Worm (Caenorhabditis elegans) whole organism, late embryonic: Measurements from ENCODE around the gene F46H5.11.
A peak's percentile ranks its signal among the peaks of the same experiment; 100 is the strongest.

Source experiments
- C08G9.2 ChIP-seq: sonication (generic microtip); optimal IDR thresholded peaks from 2 replicates; lab custom pipeline; 2016; ENCODE audit warnings: mild to moderate bottlenecking, missing genetic modification characterization, moderate library complexity, missing compliant biosample characterization
- K09A11.1 ChIP-seq: sonication (generic microtip); optimal IDR thresholded peaks from 2 replicates; lab custom pipeline; 2017; ENCODE audit warnings: antibody characterized with exemption, mild to moderate bottlenecking, missing genetic modification characterization, missing compliant biosample characterization; ENCODE audit not compliant: insufficient read depth
- Y22D7AL.16 ChIP-seq: sonication (generic microtip); optimal IDR thresholded peaks from 2 replicates; lab custom pipeline; 2016; ENCODE audit warnings: missing genetic modification characterization, missing compliant biosample characterization
- ama-1 ChIP-seq: fragments of 150-350 bp; optimal IDR thresholded peaks from 2 replicates; lab custom pipeline; 2014
- ceh-18 ChIP-seq: sonication (generic microtip); optimal IDR thresholded peaks from 2 replicates; lab custom pipeline; 2016; ENCODE audit warnings: missing genetic modification characterization, missing compliant biosample characterization
- ceh-2 ChIP-seq: sonication (generic microtip); optimal IDR thresholded peaks from 2 replicates; lab custom pipeline; 2016; ENCODE audit warnings: missing genotype, missing genetic modification characterization, missing compliant biosample characterization
- ceh-24 ChIP-seq: sonication (generic microtip); optimal IDR thresholded peaks from 2 replicates; lab custom pipeline; 2016; ENCODE audit warnings: mild to moderate bottlenecking, missing genetic modification characterization, missing compliant biosample characterization
- ceh-31 ChIP-seq: sonication (generic microtip); optimal IDR thresholded peaks from 2 replicates; lab custom pipeline; 2016; ENCODE audit warnings: missing genetic modification characterization, missing compliant biosample characterization
- ceh-34 ChIP-seq: sonication (generic microtip); optimal IDR thresholded peaks from 2 replicates; lab custom pipeline; 2016; ENCODE audit warnings: mild to moderate bottlenecking, missing genetic modification characterization, missing compliant biosample characterization
- ceh-9 ChIP-seq: sonication (generic microtip); optimal IDR thresholded peaks from 2 replicates; lab custom pipeline; 2016; ENCODE audit warnings: mild to moderate bottlenecking, missing genetic modification characterization, inconsistent platforms, missing compliant biosample characterization
- che-1 ChIP-seq: sonication (generic microtip); optimal IDR thresholded peaks from 2 replicates; lab custom pipeline; 2016; ENCODE audit warnings: mild to moderate bottlenecking, missing genetic modification characterization, missing compliant biosample characterization
- dmd-4 ChIP-seq: sonication (generic microtip); optimal IDR thresholded peaks from 2 replicates; lab custom pipeline; 2016; ENCODE audit warnings: borderline replicate concordance, missing genetic modification characterization, missing compliant biosample characterization
- elt-2 ChIP-seq: sonication (generic microtip); optimal IDR thresholded peaks from 2 replicates; lab custom pipeline; 2016; ENCODE audit warnings: missing genetic modification reagents, missing genetic modification characterization, missing compliant biosample characterization
- eyg-1 ChIP-seq: sonication (generic microtip); optimal IDR thresholded peaks from 2 replicates; lab custom pipeline; 2016; ENCODE audit warnings: missing genotype, missing genetic modification characterization, missing compliant biosample characterization
- gmeb-2 ChIP-seq: sonication (generic microtip); optimal IDR thresholded peaks from 2 replicates; lab custom pipeline; 2016; ENCODE audit warnings: missing genetic modification characterization, inconsistent platforms, missing compliant biosample characterization
- hlh-13 ChIP-seq: fragments of 200-800 bp; sonication (Bioruptor generic); optimal IDR thresholded peaks from 2 replicates; lab custom pipeline; 2018; ENCODE audit warnings: mild to moderate bottlenecking, missing genetic modification characterization, missing compliant biosample characterization
- hlh-6 ChIP-seq: sonication (generic microtip); optimal IDR thresholded peaks from 2 replicates; lab custom pipeline; 2016; ENCODE audit warnings: missing genotype, missing genetic modification characterization, missing compliant biosample characterization
- lim-6 ChIP-seq: sonication (generic microtip); optimal IDR thresholded peaks from 2 replicates; lab custom pipeline; 2016; ENCODE audit warnings: missing genetic modification characterization, missing compliant biosample characterization
- lin-11 ChIP-seq: fragments of 200-800 bp; sonication (Bioruptor generic); optimal IDR thresholded peaks from 2 replicates; lab custom pipeline; 2018; ENCODE audit warnings: mild to moderate bottlenecking, missing genetic modification characterization, missing compliant biosample characterization
- madf-2 ChIP-seq: sonication (generic microtip); optimal IDR thresholded peaks from 2 replicates; lab custom pipeline; 2017; ENCODE audit warnings: missing genetic modification characterization, missing compliant biosample characterization
- mec-3 ChIP-seq: sonication (generic microtip); optimal IDR thresholded peaks from 2 replicates; lab custom pipeline; 2016; ENCODE audit warnings: borderline replicate concordance, missing genetic modification characterization, missing compliant biosample characterization
- nhr-232 ChIP-seq: sonication (generic microtip); optimal IDR thresholded peaks from 2 replicates; lab custom pipeline; 2016; ENCODE audit warnings: missing genetic modification characterization, missing compliant biosample characterization
- npax-4 ChIP-seq: sonication (generic microtip); optimal IDR thresholded peaks from 2 replicates; lab custom pipeline; 2016; ENCODE audit warnings: missing genetic modification characterization, missing compliant biosample characterization
- odd-2 ChIP-seq: sonication (generic microtip); optimal IDR thresholded peaks from 2 replicates; lab custom pipeline; 2017; ENCODE audit warnings: antibody characterized with exemption, mild to moderate bottlenecking, missing genetic modification characterization, missing compliant biosample characterization
- pat-9 ChIP-seq: fragments of 200-800 bp; sonication (Bioruptor generic); optimal IDR thresholded peaks from 2 replicates; lab custom pipeline; 2018; ENCODE audit warnings: mild to moderate bottlenecking, missing genetic modification characterization, moderate library complexity, missing compliant biosample characterization
- rnt-1 ChIP-seq: sonication (generic microtip); optimal IDR thresholded peaks from 2 replicates; lab custom pipeline; 2016; ENCODE audit warnings: missing genetic modification characterization, missing compliant biosample characterization
- sdc-2 ChIP-seq: sonication (generic microtip); optimal IDR thresholded peaks from 2 replicates; lab custom pipeline; 2016; ENCODE audit warnings: missing genotype, missing genetic modification characterization, missing compliant biosample characterization
- sox-2 ChIP-seq: fragments of 200-800 bp; sonication (Bioruptor generic); IDR thresholded peaks from 2 replicates; pipeline ENCODE4 v1.3.6; 2022; ENCODE audit warnings: missing genetic modification reagents, missing genetic modification characterization, missing compliant biosample characterization
- syd-9 ChIP-seq: sonication (generic microtip); optimal IDR thresholded peaks from 2 replicates; lab custom pipeline; 2016; ENCODE audit warnings: mild to moderate bottlenecking, missing genetic modification characterization, moderate library complexity, missing compliant biosample characterization
- tbx-2 ChIP-seq: sonication (generic microtip); optimal IDR thresholded peaks from 2 replicates; lab custom pipeline; 2016; ENCODE audit warnings: missing genetic modification characterization, missing compliant biosample characterization
- tbx-7 ChIP-seq: sonication (generic microtip); optimal IDR thresholded peaks from 2 replicates; lab custom pipeline; 2016; ENCODE audit warnings: missing genotype, missing genetic modification characterization, missing compliant biosample characterization
- unc-3 ChIP-seq, 2 experiments: fragments of 200-800 bp in 1 of 2; sonication (Bioruptor generic) in 1 of 2; sonication (generic microtip) in 1 of 2; conservative IDR thresholded peaks in 1 of 2; optimal IDR thresholded peaks in 1 of 2; 2 replicates each; pipeline versions ENCODE4 v1.3.6 to Lab custom; 2016 to 2022; ENCODE audit warnings: missing compliant biosample characterization in 2 of 2, missing genetic modification characterization in 2 of 2, missing genetic modification reagents in 1 of 2
- unc-42 ChIP-seq: sonication (generic microtip); optimal IDR thresholded peaks from 2 replicates; lab custom pipeline; 2016; ENCODE audit warnings: missing genotype, missing genetic modification characterization, missing compliant biosample characterization
- zip-5 ChIP-seq: sonication (generic microtip); optimal IDR thresholded peaks from 2 replicates; lab custom pipeline; 2016; ENCODE audit warnings: missing genetic modification characterization, missing compliant biosample characterization
- ztf-16 ChIP-seq: sonication (generic microtip); optimal IDR thresholded peaks from 2 replicates; lab custom pipeline; 2017; ENCODE audit warnings: missing genetic modification characterization, missing compliant biosample characterization

F46H5.11 gene

ce11 chrX:7271968-7272367, at the start of gene F46H5.11:
F46H5.11 (minus strand) TSS chrX:7272068.
- TF ChIP-seq elt-2 (tag; lab: Kevin White, UChicago) (no peak), hlh-6 (tag; lab: Kevin White, UChicago) (no peak), eyg-1 (no peak), unc-3 (GFP tag; conservative IDR thresholded peaks at IDR 0.05; lab: Robert Waterston, UW) (no peak), unc-3 (tag; optimal IDR thresholded peaks at IDR 0.05; lab: Kevin White, UChicago) (no peak), nhr-232 (tag; lab: Kevin White, UChicago) (no peak)

ce11 chrX:7320115-7320711, 48.3 kb upstream of the F46H5.11 start, which contains the start of gene spp-5:
spp-5 (minus strand) TSS chrX:7320354.
- TF ChIP-seq elt-2 (tag; lab: Kevin White, UChicago), result peak; percentile 22
- no peak for TF ChIP-seq ceh-18
- TF ChIP-seq, all 69 proteins: peak for 1

DNA sequence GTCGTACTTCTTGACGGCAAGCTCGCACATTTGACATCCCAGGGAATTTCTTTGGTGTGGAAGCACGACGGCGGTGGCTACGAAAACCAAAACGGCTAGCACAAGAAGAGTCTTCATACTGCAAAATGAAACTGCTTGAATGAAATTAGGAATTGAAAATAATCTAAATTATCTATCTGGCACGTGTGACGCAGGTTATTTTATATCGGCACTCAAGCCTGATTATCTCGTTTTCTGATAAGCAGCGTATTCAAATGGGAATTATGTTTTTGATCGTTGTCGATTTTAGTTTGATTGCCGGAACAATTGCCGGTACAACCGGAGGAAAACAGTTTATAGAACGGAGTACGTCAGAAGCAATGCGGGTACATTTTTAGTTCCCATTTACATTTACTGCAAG, 46.8 kb upstream of the F46H5.11 start, which contains the start of gene spp-4:
Gene spp-4 (minus strand): TSS at position 118 of the 400 bp plus-strand sequence.
- TF ChIP-seq zip-5 (tag; lab: Kevin White, UChicago), result no peak
- no peak for TF ChIP-seq sox-2
- no peak for TF ChIP-seq mec-3
- TF ChIP-seq lim-6 (tag; lab: Kevin White, UChicago), result no peak
- TF ChIP-seq gmeb-2 (tag; lab: Kevin White, UChicago), result no peak
- no peak for TF ChIP-seq ceh-24 (tag; lab: Kevin White, UChicago)
- no peak for TF ChIP-seq hlh-13 (GFP tag; lab: Kevin White, UChicago)
- no peak for TF ChIP-seq ztf-16 (tag; lab: Kevin White, UChicago)
- no peak for TF ChIP-seq ceh-2 (tag; lab: Kevin White, UChicago)
- no peak for TF ChIP-seq syd-9
- TF ChIP-seq che-1 (tag; lab: Kevin White, UChicago), result no peak
- TF ChIP-seq tbx-7 (tag; lab: Kevin White, UChicago), result no peak
- TF ChIP-seq ceh-31, result no peak
- TF ChIP-seq ama-1 (lab: Kevin White, UChicago), result no peak

DNA sequence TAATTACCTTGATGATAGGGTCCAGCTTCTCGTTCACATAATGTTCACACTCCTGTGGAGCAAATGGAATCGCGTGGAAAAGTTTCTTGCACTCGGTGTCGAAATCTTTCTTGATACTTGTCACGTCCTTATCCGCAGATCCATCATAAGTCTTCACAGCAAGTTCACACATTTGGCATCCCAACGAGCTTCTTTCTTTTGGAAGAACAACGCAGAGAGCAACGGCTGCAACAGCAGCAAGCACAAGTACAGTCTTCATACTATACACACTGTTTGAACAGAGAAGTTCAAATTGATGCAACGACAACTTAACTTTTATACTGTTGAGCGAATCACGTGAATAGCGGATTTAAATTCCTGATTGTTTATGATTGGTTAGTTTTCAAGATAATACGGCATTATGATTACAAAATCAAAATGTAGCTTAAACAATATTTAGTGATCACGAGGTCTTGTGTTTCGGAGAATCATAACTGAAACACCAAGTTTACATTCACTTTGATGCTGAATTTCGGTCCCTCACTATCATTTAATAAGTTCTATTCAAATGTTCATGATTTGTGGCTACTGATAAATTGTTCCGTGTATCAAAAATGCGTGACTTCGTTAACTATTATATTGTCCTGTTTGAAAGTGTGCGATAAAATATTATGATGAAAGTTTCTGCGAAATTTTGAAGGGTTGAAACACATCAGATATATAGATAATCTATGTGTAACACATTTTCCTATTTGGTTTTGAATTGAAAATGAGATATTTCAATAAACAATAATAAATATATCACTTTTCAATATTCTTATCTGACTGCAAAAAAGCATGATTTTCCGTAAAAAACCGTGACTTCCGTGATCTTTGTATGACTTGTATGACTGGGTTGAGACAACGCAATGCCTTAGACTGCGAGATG, 44.9 kb upstream of the F46H5.11 start, which contains the start of the genes spp-2 and spp-6:
Gene spp-2 (minus strand): TSS at position 334 of the 907 bp plus-strand sequence.
Gene spp-6 (plus strand): TSS at position 857 of the 907 bp plus-strand sequence.
- TF ChIP-seq odd-2 (tag; lab: Kevin White, UChicago) (no peak), ceh-18 (no peak), npax-4 (no peak), mec-3 (no peak), ceh-2 (tag; lab: Kevin White, UChicago) (no peak), lim-6 (tag; lab: Kevin White, UChicago) (no peak), gmeb-2 (tag; lab: Kevin White, UChicago) (no peak), hlh-13 (GFP tag; lab: Kevin White, UChicago) (no peak), rnt-1 (tag; lab: Kevin White, UChicago) (no peak), dmd-4 (tag; lab: Kevin White, UChicago) (no peak)

- TF ChIP-seq gmeb-2 (tag; lab: Kevin White, UChicago) (no peak), elt-2 (tag; lab: Kevin White, UChicago) (peak; percentile 10)
Measured at ce11 chrX:7315329-7315728, 43.5 kb upstream of the F46H5.11 start, which contains the start of gene spp-3. spp-3 (minus strand) TSS chrX:7315353.

DNA sequence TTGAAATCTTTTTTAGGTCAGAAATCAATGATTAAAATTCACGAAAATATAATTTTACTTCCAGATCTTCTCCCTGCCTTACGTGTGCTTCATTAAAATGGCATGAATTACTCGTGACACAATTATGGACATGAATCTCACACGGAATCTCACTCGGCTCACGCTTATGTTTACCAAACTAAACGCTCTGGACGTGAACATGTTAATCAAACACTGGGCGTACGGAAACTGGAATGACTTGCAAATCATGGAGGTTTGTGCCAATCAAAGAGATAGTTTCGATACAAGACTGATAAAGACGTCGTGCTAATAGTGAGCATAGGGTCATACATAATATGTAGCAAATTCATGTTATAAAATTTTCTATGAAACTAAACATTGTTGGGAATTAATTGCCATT, 42.7 kb upstream of the F46H5.11 start:
- TF ChIP-seq C08G9.2 (tag; lab: Kevin White, UChicago) (no peak), ztf-16 (tag; lab: Kevin White, UChicago) (no peak), K09A11.1 (tag; lab: Kevin White, UChicago) (no peak), madf-2 (no peak), ceh-2 (tag; lab: Kevin White, UChicago) (no peak), pat-9 (no peak), ceh-9 (no peak), rnt-1 (tag; lab: Kevin White, UChicago) (no peak), tbx-2 (no peak), Y22D7AL.16 (tag; lab: Kevin White, UChicago) (no peak), nhr-232 (tag; lab: Kevin White, UChicago) (no peak), sdc-2 (tag; lab: Kevin White, UChicago) (no peak), ama-1 (lab: Kevin White, UChicago) (no peak), che-1 (tag; lab: Kevin White, UChicago) (no peak), unc-42 (no peak), lin-11 (tag; lab: Kevin White, UChicago) (no peak), mec-3 (no peak), ceh-34 (tag; lab: Kevin White, UChicago) (no peak), unc-3 (GFP tag; conservative IDR thresholded peaks at IDR 0.05; lab: Robert Waterston, UW) (no peak), unc-3 (tag; optimal IDR thresholded peaks at IDR 0.05; lab: Kevin White, UChicago) (no peak)
- TF ChIP-seq, all 69 proteins: peak for 0
